Worm (Caenorhabditis elegans): Measurements from ENCODE around the gene F21C10.19.

Gene F21C10.19

ce11 chrV:9112467-9112866, 18.4 kb upstream of the F21C10.19 start, which contains the start of gene F21C10.7:
F21C10.7 (plus strand) TSS chrV:9112767.
- no peak for TF ChIP-seq ztf-29 (GFP tag; IDR thresholded peaks at IDR 0.05)
- TF ChIP-seq ref-1 (GFP tag; conservative IDR thresholded peaks at IDR 0.05), result no peak
- no peak for TF ChIP-seq klf-2 (GFP tag; conservative IDR thresholded peaks at IDR 0.05)
- no peak for TF ChIP-seq flt-1 (GFP tag; IDR thresholded peaks at IDR 0.05)
- TF ChIP-seq med-1 (GFP tag; optimal IDR thresholded peaks at IDR 0.05; ENCODE audit: insufficient read depth), result no peak
- TF ChIP-seq tab-1 (GFP tag; IDR thresholded peaks at IDR 0.05), result no peak
- no peak for TF ChIP-seq cog-1 (tag; optimal IDR thresholded peaks at IDR 0.05)
- TF ChIP-seq T22C8.4 (GFP tag; IDR thresholded peaks at IDR 0.05), result no peak
- TF ChIP-seq ztf-23 (GFP tag; IDR thresholded peaks at IDR 0.05), result no peak

ce11 chrV:9122004-9122403, 8.9 kb upstream of the F21C10.19 start, which contains the start of gene F21C10.13:
F21C10.13 (plus strand) TSS chrV:9122304.
- TF ChIP-seq cog-1 (tag; optimal IDR thresholded peaks at IDR 0.05) (no peak), tab-1 (GFP tag; IDR thresholded peaks at IDR 0.05) (no peak), klf-2 (GFP tag; conservative IDR thresholded peaks at IDR 0.05) (no peak), flt-1 (GFP tag; IDR thresholded peaks at IDR 0.05) (no peak)

ce11 chrV:9123186-9123585, 7.7 kb upstream of the F21C10.19 start, which contains the start of gene F21C10.11:
F21C10.11 (plus strand) TSS chrV:9123486.
- TF ChIP-seq ztf-29 (GFP tag; IDR thresholded peaks at IDR 0.05) (no peak), ztf-23 (GFP tag; IDR thresholded peaks at IDR 0.05) (no peak), tab-1 (GFP tag; IDR thresholded peaks at IDR 0.05) (no peak), ref-1 (GFP tag; conservative IDR thresholded peaks at IDR 0.05) (no peak), cog-1 (tag; optimal IDR thresholded peaks at IDR 0.05) (no peak), klf-2 (GFP tag; conservative IDR thresholded peaks at IDR 0.05) (no peak), T22C8.4 (GFP tag; IDR thresholded peaks at IDR 0.05) (no peak), med-1 (GFP tag; optimal IDR thresholded peaks at IDR 0.05; ENCODE audit: insufficient read depth) (no peak), flt-1 (GFP tag; IDR thresholded peaks at IDR 0.05) (no peak)

ce11 chrV:9124180-9124579, 6.7 kb upstream of the F21C10.19 start, which contains the start of gene F21C10.6:
F21C10.6 (plus strand) TSS chrV:9124480.
- TF ChIP-seq flt-1 (GFP tag; IDR thresholded peaks at IDR 0.05) (no peak), T22C8.4 (GFP tag; IDR thresholded peaks at IDR 0.05) (no peak), ref-1 (GFP tag; conservative IDR thresholded peaks at IDR 0.05) (no peak), cog-1 (tag; optimal IDR thresholded peaks at IDR 0.05) (no peak), med-1 (GFP tag; optimal IDR thresholded peaks at IDR 0.05; ENCODE audit: insufficient read depth) (no peak), klf-2 (GFP tag; conservative IDR thresholded peaks at IDR 0.05) (no peak), ztf-23 (GFP tag; IDR thresholded peaks at IDR 0.05) (no peak), ztf-29 (GFP tag; IDR thresholded peaks at IDR 0.05) (no peak), tab-1 (GFP tag; IDR thresholded peaks at IDR 0.05) (no peak)

ce11 chrV:9125345-9125744, 5.5 kb upstream of the F21C10.19 start, which contains the start of gene F21C10.5:
F21C10.5 (plus strand) TSS chrV:9125645.
- TF ChIP-seq ztf-23 (GFP tag; IDR thresholded peaks at IDR 0.05) (no peak), flt-1 (GFP tag; IDR thresholded peaks at IDR 0.05) (no peak), cog-1 (tag; optimal IDR thresholded peaks at IDR 0.05) (no peak), ztf-29 (GFP tag; IDR thresholded peaks at IDR 0.05) (no peak), T22C8.4 (GFP tag; IDR thresholded peaks at IDR 0.05) (no peak), tab-1 (GFP tag; IDR thresholded peaks at IDR 0.05) (no peak), med-1 (GFP tag; optimal IDR thresholded peaks at IDR 0.05; ENCODE audit: insufficient read depth) (no peak), ref-1 (GFP tag; conservative IDR thresholded peaks at IDR 0.05) (no peak), klf-2 (GFP tag; conservative IDR thresholded peaks at IDR 0.05) (no peak)

ce11 chrV:9126316-9126715, 4.5 kb upstream of the F21C10.19 start, which contains the start of gene F21C10.4:
F21C10.4 (plus strand) TSS chrV:9126616.
- TF ChIP-seq tab-1 (GFP tag; IDR thresholded peaks at IDR 0.05) (no peak), ref-1 (GFP tag; conservative IDR thresholded peaks at IDR 0.05) (no peak), cog-1 (tag; optimal IDR thresholded peaks at IDR 0.05) (no peak), T22C8.4 (GFP tag; IDR thresholded peaks at IDR 0.05) (no peak), ztf-29 (GFP tag; IDR thresholded peaks at IDR 0.05) (no peak), med-1 (GFP tag; optimal IDR thresholded peaks at IDR 0.05; ENCODE audit: insufficient read depth) (no peak), flt-1 (GFP tag; IDR thresholded peaks at IDR 0.05) (no peak), klf-2 (GFP tag; conservative IDR thresholded peaks at IDR 0.05) (no peak), ztf-23 (GFP tag; IDR thresholded peaks at IDR 0.05) (no peak)

- no peak for TF ChIP-seq flt-1 (GFP tag; IDR thresholded peaks at IDR 0.05)
- no peak for TF ChIP-seq ref-1 (GFP tag; conservative IDR thresholded peaks at IDR 0.05)
- no peak for TF ChIP-seq ztf-29 (GFP tag; IDR thresholded peaks at IDR 0.05)
- no peak for TF ChIP-seq T22C8.4 (GFP tag; IDR thresholded peaks at IDR 0.05)
- no peak for TF ChIP-seq ztf-23 (GFP tag; IDR thresholded peaks at IDR 0.05)
- no peak for TF ChIP-seq tab-1 (GFP tag; IDR thresholded peaks at IDR 0.05)
- TF ChIP-seq cog-1 (tag; optimal IDR thresholded peaks at IDR 0.05), result no peak
- no peak for TF ChIP-seq med-1 (GFP tag; optimal IDR thresholded peaks at IDR 0.05; ENCODE audit: insufficient read depth)
Observed at ce11 chrV:9127773-9128172, 3.1 kb upstream of the F21C10.19 start, which contains the start of gene F21C10.3. F21C10.3 (plus strand) TSS chrV:9128073.

ce11 chrV:9128562-9128961, 2.3 kb upstream of the F21C10.19 start:
- TF ChIP-seq flt-1 (GFP tag; IDR thresholded peaks at IDR 0.05), result no peak
- TF ChIP-seq ztf-23 (GFP tag; IDR thresholded peaks at IDR 0.05), result no peak
- TF ChIP-seq klf-2 (GFP tag; conservative IDR thresholded peaks at IDR 0.05), result no peak
- TF ChIP-seq T22C8.4 (GFP tag; IDR thresholded peaks at IDR 0.05), result no peak
- TF ChIP-seq ref-1 (GFP tag; conservative IDR thresholded peaks at IDR 0.05), result no peak
- TF ChIP-seq tab-1 (GFP tag; IDR thresholded peaks at IDR 0.05), result no peak
- TF ChIP-seq cog-1 (tag; optimal IDR thresholded peaks at IDR 0.05), result no peak
- no peak for TF ChIP-seq ztf-29 (GFP tag; IDR thresholded peaks at IDR 0.05)
- no peak for TF ChIP-seq med-1 (GFP tag; optimal IDR thresholded peaks at IDR 0.05; ENCODE audit: insufficient read depth)

ce11 chrV:9132043-9132442, 1.2 kb downstream of the F21C10.19 start, which contains the start of gene F21C10.1:
F21C10.1 (plus strand) TSS chrV:9132343.
- no peak for TF ChIP-seq T22C8.4 (GFP tag; IDR thresholded peaks at IDR 0.05)
- TF ChIP-seq med-1 (GFP tag; optimal IDR thresholded peaks at IDR 0.05; ENCODE audit: insufficient read depth), result no peak

- TF ChIP-seq ztf-23 (GFP tag; IDR thresholded peaks at IDR 0.05) (no peak), flt-1 (GFP tag; IDR thresholded peaks at IDR 0.05) (no peak), ref-1 (GFP tag; conservative IDR thresholded peaks at IDR 0.05) (no peak), klf-2 (GFP tag; conservative IDR thresholded peaks at IDR 0.05) (no peak), ztf-29 (GFP tag; IDR thresholded peaks at IDR 0.05) (no peak), cog-1 (tag; optimal IDR thresholded peaks at IDR 0.05) (no peak)
Observed at ce11 chrV:9133950-9134349, 3.1 kb downstream of the F21C10.19 start, which contains the start of gene B0222.1. B0222.1 (plus strand) TSS chrV:9134255.

Measured in whole organism, midembryonic.